Worm (Caenorhabditis elegans) whole organism, mixed stage, embryonic: ENCODE measurements around the gene srh-42.
A peak's percentile ranks its signal among the peaks of the same experiment; 100 is the strongest.

Experiments
- M03D4.4 ChIP-seq: sonication (generic microtip); optimal IDR thresholded peaks from 2 replicates; lab custom pipeline; 2017; ENCODE audit warnings: mild to moderate bottlenecking, missing genetic modification characterization, missing compliant biosample characterization
- bed-3 ChIP-seq: fragments of 200-800 bp; sonication (Bioruptor generic); optimal IDR thresholded peaks from 3 replicates; lab custom pipeline; 2018; ENCODE audit warnings: mild to moderate bottlenecking, missing genetic modification characterization, moderate library complexity, missing compliant biosample characterization
- ceh-39 ChIP-seq: fragments of 150-350 bp; optimal IDR thresholded peaks from 2 replicates; lab custom pipeline; 2014; ENCODE audit warnings: missing biosample characterization, missing genetic modification characterization
- ceh-43 ChIP-seq: fragments of 200-800 bp; sonication (Bioruptor generic); optimal IDR thresholded peaks from 2 replicates; lab custom pipeline; 2018; ENCODE audit warnings: mild to moderate bottlenecking, missing genetic modification characterization, moderate library complexity, missing compliant biosample characterization
- ceh-83 ChIP-seq: fragments of 200-800 bp; sonication (Bioruptor generic); optimal IDR thresholded peaks from 2 replicates; lab custom pipeline; 2018; ENCODE audit warnings: mild to moderate bottlenecking, missing genetic modification characterization, missing compliant biosample characterization
- ces-1 ChIP-seq: fragments of 150-350 bp; optimal IDR thresholded peaks from 2 replicates; lab custom pipeline; 2014; ENCODE audit warnings: missing biosample characterization, missing genetic modification reagents, missing genetic modification characterization
- drap-1 ChIP-seq: fragments of 200-800 bp; sonication (Bioruptor generic); optimal IDR thresholded peaks from 3 replicates; lab custom pipeline; 2018; ENCODE audit warnings: mild to moderate bottlenecking, missing genetic modification characterization, missing compliant biosample characterization
- elt-3 ChIP-seq: fragments of 150-350 bp; optimal IDR thresholded peaks from 2 replicates; lab custom pipeline; 2014; ENCODE audit warnings: missing biosample characterization, missing genetic modification characterization
- ham-2 ChIP-seq: fragments of 200-800 bp; sonication (Bioruptor generic); optimal IDR thresholded peaks from 2 replicates; lab custom pipeline; 2018; ENCODE audit warnings: mild to moderate bottlenecking, missing genetic modification characterization, missing compliant biosample characterization
- lin-13 ChIP-seq: fragments of 150-350 bp; optimal IDR thresholded peaks from 2 replicates; lab custom pipeline; 2014; ENCODE audit warnings: missing biosample characterization, missing genetic modification characterization
- lin-32 ChIP-seq: fragments of 200-800 bp; sonication (Bioruptor generic); optimal IDR thresholded peaks from 2 replicates; lab custom pipeline; 2018; ENCODE audit warnings: mild to moderate bottlenecking, missing genetic modification characterization, missing compliant biosample characterization
- lsy-2 ChIP-seq: fragments of 150-350 bp; optimal IDR thresholded peaks from 2 replicates; lab custom pipeline; 2014; ENCODE audit warnings: missing biosample characterization, missing genetic modification characterization
- mab-5 ChIP-seq: fragments of 150-350 bp; optimal IDR thresholded peaks from 2 replicates; lab custom pipeline; 2014; ENCODE audit warnings: missing biosample characterization, missing genetic modification characterization
- mls-2 ChIP-seq: sonication (generic microtip); optimal IDR thresholded peaks from 2 replicates; lab custom pipeline; 2016; ENCODE audit warnings: mild to moderate bottlenecking, missing genetic modification characterization, moderate library complexity, missing compliant biosample characterization
- nhr-12 ChIP-seq: fragments of 150-350 bp; optimal IDR thresholded peaks from 2 replicates; lab custom pipeline; 2014; ENCODE audit warnings: missing biosample characterization, missing genetic modification characterization
- nhr-2 ChIP-seq: fragments of 150-350 bp; optimal IDR thresholded peaks from 2 replicates; lab custom pipeline; 2014; ENCODE audit warnings: missing biosample characterization, missing genetic modification characterization
- nhr-237 ChIP-seq: fragments of 150-350 bp; optimal IDR thresholded peaks from 2 replicates; lab custom pipeline; 2014; ENCODE audit warnings: missing biosample characterization, missing genetic modification characterization
- nhr-28 ChIP-seq: fragments of 150-350 bp; optimal IDR thresholded peaks from 2 replicates; lab custom pipeline; 2014; ENCODE audit warnings: missing biosample characterization, missing genetic modification characterization
- nhr-76 ChIP-seq: sonication (generic microtip); optimal IDR thresholded peaks from 2 replicates; lab custom pipeline; 2017; ENCODE audit warnings: missing biosample characterization, missing genetic modification characterization
- pha-4 ChIP-seq: fragments of 150-350 bp; optimal IDR thresholded peaks from 2 replicates; lab custom pipeline; 2018; ENCODE audit warnings: missing biosample characterization, missing genetic modification reagents, missing genetic modification characterization
- snpc-4 ChIP-seq: fragments of 150-350 bp; optimal IDR thresholded peaks from 2 replicates; lab custom pipeline; 2014; ENCODE audit warnings: missing biosample characterization, missing genetic modification characterization
- sptf-1 ChIP-seq: sonication (generic microtip); optimal IDR thresholded peaks from 2 replicates; lab custom pipeline; 2017; ENCODE audit warnings: mild to moderate bottlenecking, missing genetic modification characterization, moderate library complexity, missing compliant biosample characterization
- tbx-8 ChIP-seq: fragments of 200-800 bp; sonication (Bioruptor generic); optimal IDR thresholded peaks from 2 replicates; lab custom pipeline; 2018; ENCODE audit warnings: mild to moderate bottlenecking, missing genetic modification characterization, moderate library complexity, missing compliant biosample characterization
- unc-120 ChIP-seq: sonication (generic microtip); optimal IDR thresholded peaks from 2 replicates; lab custom pipeline; 2017; ENCODE audit warnings: missing genetic modification characterization, missing compliant biosample characterization; ENCODE audit not compliant: poor library complexity, severe bottlenecking
- unc-62 ChIP-seq: fragments of 150-350 bp; optimal IDR thresholded peaks from 2 replicates; lab custom pipeline; 2014; ENCODE audit warnings: missing biosample characterization, missing genetic modification reagents, missing genetic modification characterization
- zip-8 ChIP-seq: fragments of 150-350 bp; optimal IDR thresholded peaks from 2 replicates; lab custom pipeline; 2014; ENCODE audit warnings: missing biosample characterization, missing genetic modification characterization
- ztf-11 ChIP-seq: fragments of 150-350 bp; optimal IDR thresholded peaks from 2 replicates; lab custom pipeline; 2014; ENCODE audit warnings: missing biosample characterization, missing genetic modification characterization

Gene srh-42

DNA sequence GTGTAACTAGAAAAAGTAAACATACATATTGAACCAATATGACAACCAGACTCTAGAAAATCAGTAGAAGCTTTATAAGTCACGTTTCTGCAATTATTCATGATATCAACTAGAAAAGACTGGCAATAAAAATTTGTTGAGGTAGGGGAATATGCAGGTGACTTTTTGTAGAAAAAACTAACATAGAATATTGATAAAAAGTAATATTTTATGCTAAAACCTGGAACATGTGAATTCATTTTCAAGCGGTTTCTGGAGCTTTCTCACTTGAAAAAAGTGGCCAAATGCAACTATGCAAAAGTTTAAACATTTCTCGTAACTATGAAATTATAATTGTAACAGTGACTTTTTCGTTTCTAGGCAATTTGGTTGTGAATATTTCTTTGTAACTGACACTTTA, at the start of gene srh-42:
TSS of gene srh-42 (minus strand) at position 101 of the 400 bp plus-strand sequence.
- TF ChIP-seq sptf-1 (tag; lab: Kevin White, UChicago) (no peak), nhr-2 (tag; lab: Kevin White, UChicago) (no peak), ceh-83 (no peak), bed-3 (GFP tag; lab: Kevin White, UChicago) (no peak), nhr-76 (tag; lab: Kevin White, UChicago) (no peak), unc-120 (tag; lab: Kevin White, UChicago) (no peak), zip-8 (tag; lab: Kevin White, UChicago) (no peak)

- peak; percentile 74 for TF ChIP-seq ces-1
- no peak for TF ChIP-seq nhr-12 (tag; lab: Kevin White, UChicago)
Observed at ce11 chrII:14321225-14321624, 32.4 kb upstream of the srh-42 start.

ce11 chrII:14319227-14319626, 30.4 kb upstream of the srh-42 start:
- TF ChIP-seq mls-2 (tag; lab: Kevin White, UChicago) (peak; percentile 0), pha-4 (tag; lab: Kevin White, UChicago) (no peak)
- TF ChIP-seq, all 35 proteins: peak for 1

ce11 chrII:14318027-14318426, 29.2 kb upstream of the srh-42 start, which contains the start of gene Y54G11A.14:
Y54G11A.14 (plus strand) TSS chrII:14318158.
- TF ChIP-seq unc-62 (no peak), lsy-2 (no peak), tbx-8 (no peak)

DNA sequence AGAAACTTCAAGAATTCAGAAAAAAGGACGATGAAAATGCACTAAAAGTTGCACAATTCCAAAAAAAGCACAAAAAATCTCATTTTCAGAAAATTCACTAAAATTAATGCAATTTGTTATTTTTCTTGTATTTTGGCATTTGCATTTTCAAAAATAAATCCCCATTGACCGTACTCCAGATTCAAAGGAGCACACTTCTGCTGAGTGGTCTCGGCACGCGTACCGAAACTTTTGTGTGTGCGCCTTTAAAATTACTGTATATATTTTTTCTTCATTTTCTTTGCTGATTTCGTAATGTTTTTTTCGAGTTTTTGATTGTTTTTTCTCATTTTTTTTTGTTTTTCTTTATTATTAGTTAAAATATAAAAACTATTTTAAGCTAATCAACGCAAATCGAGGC, 23.3 kb upstream of the srh-42 start:
- no peak for TF ChIP-seq nhr-2 (tag; lab: Kevin White, UChicago)
- TF ChIP-seq snpc-4, result no peak
- TF ChIP-seq pha-4 (tag; lab: Kevin White, UChicago), result no peak
- TF ChIP-seq nhr-76 (tag; lab: Kevin White, UChicago), result no peak
- no peak for TF ChIP-seq ztf-11 (tag; lab: Kevin White, UChicago)
- TF ChIP-seq ces-1, result no peak
- no peak for TF ChIP-seq lin-32 (GFP tag; lab: Kevin White, UChicago)
- no peak for TF ChIP-seq sptf-1 (tag; lab: Kevin White, UChicago)
- TF ChIP-seq elt-3 (tag; lab: Kevin White, UChicago), result no peak
- TF ChIP-seq mab-5 (tag; lab: Kevin White, UChicago), result no peak

- TF ChIP-seq lin-13 (no peak), ces-1 (no peak), pha-4 (tag; lab: Kevin White, UChicago) (no peak), bed-3 (GFP tag; lab: Kevin White, UChicago) (no peak), M03D4.4 (tag; lab: Kevin White, UChicago) (no peak), ham-2 (GFP tag; lab: Kevin White, UChicago) (no peak), sptf-1 (tag; lab: Kevin White, UChicago) (no peak), nhr-76 (tag; lab: Kevin White, UChicago) (no peak), ceh-83 (no peak), ceh-43 (GFP tag; lab: Kevin White, UChicago) (no peak)
Observed at ce11 chrII:14311537-14311936, 22.7 kb upstream of the srh-42 start.

DNA sequence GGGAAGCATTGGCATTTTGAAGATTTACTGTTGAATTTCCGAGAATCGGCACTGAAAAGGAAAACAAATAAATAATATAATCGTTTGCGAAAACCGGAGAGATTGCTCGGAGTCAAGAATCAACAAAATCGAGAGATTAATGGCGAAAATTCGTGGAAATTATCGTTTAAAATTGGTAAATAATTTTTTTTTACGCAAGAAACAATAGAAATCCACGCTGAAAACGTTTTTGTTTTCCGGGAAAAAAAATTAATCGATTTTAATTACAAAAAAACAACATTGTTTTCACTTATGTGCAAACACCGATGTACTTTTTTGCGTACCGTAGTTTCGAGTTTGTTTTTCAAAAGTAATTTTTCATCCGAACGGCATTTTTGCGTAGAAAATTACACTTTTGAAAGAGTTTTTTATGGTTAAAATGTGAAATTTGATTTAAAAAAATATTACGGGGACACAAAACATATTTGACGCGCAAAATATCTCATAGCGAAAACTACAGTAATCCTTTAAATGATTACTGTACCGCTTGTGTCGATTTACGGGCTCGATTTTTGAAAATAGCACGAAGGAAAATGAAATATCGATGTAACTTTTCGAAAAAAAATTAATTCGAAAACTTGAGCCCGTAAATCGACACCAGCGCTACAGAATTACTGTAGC, 22.0 kb upstream of the srh-42 start, which contains the start of gene ctl-3:
TSS of gene ctl-3 (minus strand) at position 51 of the 660 bp plus-strand sequence.
- no peak for TF ChIP-seq drap-1 (GFP tag; lab: Kevin White, UChicago)
- no peak for TF ChIP-seq ceh-39 (tag; lab: Kevin White, UChicago)
- no peak for TF ChIP-seq sptf-1 (tag; lab: Kevin White, UChicago)
- TF ChIP-seq mls-2 (tag; lab: Kevin White, UChicago), result no peak
- no peak for TF ChIP-seq nhr-237 (tag; lab: Kevin White, UChicago)
- no peak for TF ChIP-seq ham-2 (GFP tag; lab: Kevin White, UChicago)
- TF ChIP-seq mab-5 (tag; lab: Kevin White, UChicago), result no peak
- no peak for TF ChIP-seq nhr-28
- TF ChIP-seq nhr-76 (tag; lab: Kevin White, UChicago), result no peak
- TF ChIP-seq zip-8 (tag; lab: Kevin White, UChicago), result no peak
